Fruit fly (Drosophila melanogaster) whole organism, embryonic: ENCODE measurements around the gene HHEX.

ENCODE experiments used
- B-H1 ChIP-seq: fragments of 200-800 bp; sonication (Bioruptor generic); IDR thresholded peaks from 3 replicates; pipeline ENCODE4 v1.3.6; 2022; ENCODE audit warnings: missing biosample characterization, missing genetic modification characterization
- B-H2 ChIP-seq: fragments of 200-800 bp; sonication (Bioruptor generic); optimal IDR thresholded peaks from 2 replicates; lab custom pipeline; 2018; ENCODE audit warnings: missing biosample characterization, mild to moderate bottlenecking, missing genetic modification characterization
- CG10654 ChIP-seq: fragments of 200-800 bp; sonication (Bioruptor generic); optimal IDR thresholded peaks from 2 replicates; lab custom pipeline; 2016; ENCODE audit warnings: missing biosample characterization, missing genetic modification characterization
- CG10979 ChIP-seq: fragments of 200-800 bp; sonication (Bioruptor generic); optimal IDR thresholded peaks from 2 replicates; lab custom pipeline; 2018; ENCODE audit warnings: missing biosample characterization, mild to moderate bottlenecking, missing genetic modification characterization, moderate library complexity
- CG12104 ChIP-seq: fragments of 200-800 bp; sonication (Bioruptor generic); optimal IDR thresholded peaks from 3 replicates; lab custom pipeline; 2016; ENCODE audit warnings: missing biosample characterization, missing genetic modification characterization
- CG12659 ChIP-seq: fragments of 200-800 bp; sonication (Bioruptor generic); optimal IDR thresholded peaks from 3 replicates; lab custom pipeline; 2017; ENCODE audit warnings: mild to moderate bottlenecking, missing biosample characterization, missing genetic modification reagents, missing genetic modification characterization
- CG13287 ChIP-seq: fragments of 200-800 bp; sonication (Bioruptor generic); IDR thresholded peaks from 2 replicates; pipeline ENCODE4 v1.3.6; 2022; ENCODE audit warnings: missing biosample characterization, missing genetic modification characterization; ENCODE audit not compliant: partially characterized antibody
- CG16815 ChIP-seq: fragments of 200-800 bp; sonication (Bioruptor generic); optimal IDR thresholded peaks from 3 replicates; lab custom pipeline; 2017; ENCODE audit warnings: missing biosample characterization, mild to moderate bottlenecking, missing genetic modification characterization
- CG17359 ChIP-seq: fragments of 200-800 bp; sonication (Bioruptor generic); optimal IDR thresholded peaks from 3 replicates; lab custom pipeline; 2018; ENCODE audit warnings: missing biosample characterization, mild to moderate bottlenecking, missing genetic modification characterization, moderate library complexity
- CG17361 ChIP-seq: fragments of 200-800 bp; sonication (Bioruptor generic); IDR thresholded peaks from 3 replicates; pipeline ENCODE4 v1.3.6; 2022; ENCODE audit warnings: missing biosample characterization, missing genetic modification characterization
- CG18619 ChIP-seq: fragments of 200-800 bp; sonication (Bioruptor generic); optimal IDR thresholded peaks from 3 replicates; lab custom pipeline; 2017; ENCODE audit warnings: missing biosample characterization, mild to moderate bottlenecking, missing genetic modification characterization
- CG2678 ChIP-seq: fragments of 200-800 bp; sonication (Bioruptor generic); optimal IDR thresholded peaks from 3 replicates; lab custom pipeline; 2019; ENCODE audit warnings: missing biosample characterization, mild to moderate bottlenecking, missing genetic modification characterization, moderate library complexity
- CG2889 ChIP-seq: fragments of 200-800 bp; sonication (Bioruptor generic); IDR thresholded peaks from 3 replicates; pipeline ENCODE4 v1.3.6; 2022; ENCODE audit warnings: missing biosample characterization, missing genetic modification characterization
- CG3407 ChIP-seq: fragments of 200-800 bp; sonication (Bioruptor generic); optimal IDR thresholded peaks from 2 replicates; lab custom pipeline; 2018; ENCODE audit warnings: missing biosample characterization, mild to moderate bottlenecking, missing genetic modification characterization
- CG34224 ChIP-seq: fragments of 200-800 bp; sonication (Bioruptor generic); IDR thresholded peaks from 3 replicates; pipeline ENCODE4 v1.3.6; 2022; ENCODE audit warnings: missing biosample characterization, missing genetic modification characterization; ENCODE audit not compliant: partially characterized antibody
- CG3847 ChIP-seq: fragments of 200-800 bp; sonication (Bioruptor generic); IDR thresholded peaks from 2 replicates; pipeline ENCODE4 v1.3.6; 2022; ENCODE audit warnings: missing biosample characterization, missing genetic modification characterization
- CG3995 ChIP-seq: fragments of 200-800 bp; sonication (Bioruptor generic); optimal IDR thresholded peaks from 3 replicates; lab custom pipeline; 2016; ENCODE audit warnings: missing biosample characterization, missing genetic modification characterization
- CG5953 ChIP-seq: fragments of 200-800 bp; sonication (Bioruptor generic); IDR thresholded peaks from 2 replicates; pipeline ENCODE4 v1.3.6; 2022; ENCODE audit warnings: missing biosample characterization, missing genetic modification characterization
- CG6654 ChIP-seq: fragments of 200-800 bp; sonication (Bioruptor generic); optimal IDR thresholded peaks from 2 replicates; lab custom pipeline; 2017; ENCODE audit warnings: missing biosample characterization, mild to moderate bottlenecking, missing genetic modification characterization
- CG7271 ChIP-seq: fragments of 200-800 bp; sonication (Bioruptor generic); optimal IDR thresholded peaks from 2 replicates; lab custom pipeline; 2018; ENCODE audit warnings: missing biosample characterization, mild to moderate bottlenecking, missing genetic modification characterization, moderate library complexity
- CG8359 ChIP-seq: fragments of 200-800 bp; sonication (Bioruptor generic); optimal IDR thresholded peaks from 2 replicates; lab custom pipeline; 2017; ENCODE audit warnings: missing biosample characterization, mild to moderate bottlenecking, missing genetic modification characterization, borderline replicate concordance
- CG8765 ChIP-seq: fragments of 200-800 bp; sonication (Bioruptor generic); IDR thresholded peaks from 2 replicates; pipeline ENCODE4 v1.3.6; 2022; ENCODE audit warnings: missing biosample characterization, missing genetic modification characterization
- CG9437 ChIP-seq: fragments of 200-800 bp; sonication (Bioruptor generic); optimal IDR thresholded peaks from 2 replicates; lab custom pipeline; 2018; ENCODE audit warnings: missing biosample characterization, mild to moderate bottlenecking, missing genetic modification characterization
- CTCF ChIP-seq: fragments of 200-800 bp; sonication (Bioruptor generic); optimal IDR thresholded peaks from 2 replicates; lab custom pipeline; 2017; ENCODE audit warnings: missing biosample characterization, mild to moderate bottlenecking, missing genetic modification characterization, moderate library complexity
- Ets97D ChIP-seq: fragments of 200-800 bp; sonication (Bioruptor generic); optimal IDR thresholded peaks from 3 replicates; lab custom pipeline; 2016; ENCODE audit warnings: missing biosample characterization, missing genetic modification characterization
- HLH4C ChIP-seq: fragments of 200-800 bp; sonication (Bioruptor generic); IDR thresholded peaks from 3 replicates; pipeline ENCODE4 v1.3.6; 2022; ENCODE audit warnings: missing biosample characterization, missing genetic modification characterization; ENCODE audit not compliant: partially characterized antibody
- NFAT ChIP-seq: fragments of 200-800 bp; sonication (Bioruptor generic); IDR thresholded peaks from 2 replicates; pipeline ENCODE4 v1.3.6; 2022; ENCODE audit warnings: missing biosample characterization, missing genetic modification characterization
- Sox100B ChIP-seq: fragments of 200-800 bp; sonication (Bioruptor generic); optimal IDR thresholded peaks from 3 replicates; lab custom pipeline; 2018; ENCODE audit warnings: missing biosample characterization, mild to moderate bottlenecking, missing genetic modification characterization
- Sry-δ ChIP-seq: fragments of 200-800 bp; sonication (Bioruptor generic); optimal IDR thresholded peaks from 2 replicates; lab custom pipeline; 2016; ENCODE audit warnings: missing biosample characterization, missing genetic modification characterization
- amos ChIP-seq: fragments of 200-800 bp; sonication (Bioruptor generic); IDR thresholded peaks from 2 replicates; pipeline ENCODE4 v1.3.6; 2022; ENCODE audit warnings: missing biosample characterization, missing genetic modification characterization; ENCODE audit not compliant: partially characterized antibody
- ase ChIP-seq: fragments of 200-800 bp; sonication (Bioruptor generic); IDR thresholded peaks from 3 replicates; pipeline ENCODE4 v1.3.6; 2022; ENCODE audit warnings: missing biosample characterization, missing genetic modification characterization
- bab2 ChIP-seq: fragments of 200-800 bp; sonication (Bioruptor generic); optimal IDR thresholded peaks from 2 replicates; lab custom pipeline; 2016; ENCODE audit warnings: missing biosample characterization, missing genetic modification characterization
- bbx ChIP-seq: fragments of 200-800 bp; sonication (Bioruptor generic); IDR thresholded peaks from 2 replicates; pipeline ENCODE4 v1.3.6; 2022; ENCODE audit warnings: missing biosample characterization, missing genetic modification characterization; ENCODE audit not compliant: partially characterized antibody
- chif ChIP-seq, 2 experiments: fragments of 200-800 bp; sonication (Bioruptor generic); optimal IDR thresholded peaks; 3 replicates each; lab custom pipeline; 2016; ENCODE audit warnings: missing biosample characterization in 2 of 2, missing genetic modification characterization in 2 of 2
- eyg ChIP-seq: fragments of 200-800 bp; sonication (Bioruptor generic); optimal IDR thresholded peaks from 3 replicates; lab custom pipeline; 2016; ENCODE audit warnings: missing biosample characterization, missing genetic modification characterization
- fd3F ChIP-seq: fragments of 200-800 bp; sonication (Bioruptor generic); optimal IDR thresholded peaks from 2 replicates; lab custom pipeline; 2018; ENCODE audit warnings: missing biosample characterization, mild to moderate bottlenecking, missing genetic modification characterization, moderate library complexity
- fru ChIP-seq: fragments of >200 bp; optimal IDR thresholded peaks from 2 replicates; lab custom pipeline; 2017
- ftz-f1 ChIP-seq: fragments of 200-800 bp; sonication (Bioruptor generic); optimal IDR thresholded peaks from 2 replicates; lab custom pipeline; 2016; ENCODE audit warnings: missing biosample characterization, missing genetic modification characterization
- ham ChIP-seq: fragments of 200-800 bp; sonication (Bioruptor generic); IDR thresholded peaks from 2 replicates; pipeline ENCODE4 v1.3.6; 2022; ENCODE audit warnings: missing biosample characterization, missing genetic modification characterization
- jumu ChIP-seq: fragments of 200-800 bp; sonication (Bioruptor generic); optimal IDR thresholded peaks from 3 replicates; lab custom pipeline; 2016; ENCODE audit warnings: missing biosample characterization, missing genetic modification characterization
- lilli ChIP-seq: fragments of 200-800 bp; sonication (Bioruptor generic); optimal IDR thresholded peaks from 3 replicates; lab custom pipeline; 2016; ENCODE audit warnings: missing biosample characterization, missing genetic modification characterization
- luna ChIP-seq: fragments of 200-800 bp; sonication (Bioruptor generic); optimal IDR thresholded peaks from 2 replicates; lab custom pipeline; 2016; ENCODE audit warnings: missing biosample characterization, missing genetic modification characterization
- org-1 ChIP-seq: fragments of 200-800 bp; sonication (Bioruptor generic); optimal IDR thresholded peaks from 2 replicates; lab custom pipeline; 2017; ENCODE audit warnings: missing biosample characterization, missing genetic modification characterization
- phol ChIP-seq: fragments of 200-800 bp; sonication (Bioruptor generic); optimal IDR thresholded peaks from 3 replicates; lab custom pipeline; 2018; ENCODE audit warnings: missing biosample characterization, mild to moderate bottlenecking, missing genetic modification characterization, moderate library complexity
- pum ChIP-seq: fragments of 200-800 bp; sonication (Bioruptor generic); optimal IDR thresholded peaks from 2 replicates; lab custom pipeline; 2016; ENCODE audit warnings: missing biosample characterization, missing genetic modification characterization
- run ChIP-seq: fragments of 200-800 bp; sonication (Bioruptor generic); optimal IDR thresholded peaks from 3 replicates; lab custom pipeline; 2018; ENCODE audit warnings: missing biosample characterization, mild to moderate bottlenecking, missing genetic modification characterization
- so ChIP-seq: fragments of 200-800 bp; sonication (Bioruptor generic); IDR thresholded peaks from 3 replicates; pipeline ENCODE4 v1.3.6; 2022; ENCODE audit warnings: missing biosample characterization, missing genetic modification characterization
- sqz ChIP-seq: fragments of 200-800 bp; sonication (Bioruptor generic); optimal IDR thresholded peaks from 3 replicates; lab custom pipeline; 2018; ENCODE audit warnings: missing biosample characterization, mild to moderate bottlenecking, missing genetic modification characterization
- tll ChIP-seq, 2 experiments: fragments of 200-800 bp in 1 of 2; fragments of >200 bp in 1 of 2; sonication (Bioruptor generic) in 1 of 2; optimal IDR thresholded peaks; 2 replicates each; lab custom pipeline; 2017 to 2019; ENCODE audit warnings: missing biosample characterization in 2 of 2, missing genetic modification characterization in 2 of 2, mild to moderate bottlenecking in 1 of 2, moderate library complexity in 1 of 2
- twi ChIP-seq: fragments of 200-800 bp; optimal IDR thresholded peaks from 2 replicates; lab custom pipeline; 2019; ENCODE audit warnings: missing biosample characterization, mild to moderate bottlenecking, missing genetic modification characterization, moderate library complexity
- tx ChIP-seq: fragments of 200-800 bp; sonication (Bioruptor generic); optimal IDR thresholded peaks from 2 replicates; lab custom pipeline; 2016; ENCODE audit warnings: missing biosample characterization, missing genetic modification characterization

HHEX gene

DNA sequence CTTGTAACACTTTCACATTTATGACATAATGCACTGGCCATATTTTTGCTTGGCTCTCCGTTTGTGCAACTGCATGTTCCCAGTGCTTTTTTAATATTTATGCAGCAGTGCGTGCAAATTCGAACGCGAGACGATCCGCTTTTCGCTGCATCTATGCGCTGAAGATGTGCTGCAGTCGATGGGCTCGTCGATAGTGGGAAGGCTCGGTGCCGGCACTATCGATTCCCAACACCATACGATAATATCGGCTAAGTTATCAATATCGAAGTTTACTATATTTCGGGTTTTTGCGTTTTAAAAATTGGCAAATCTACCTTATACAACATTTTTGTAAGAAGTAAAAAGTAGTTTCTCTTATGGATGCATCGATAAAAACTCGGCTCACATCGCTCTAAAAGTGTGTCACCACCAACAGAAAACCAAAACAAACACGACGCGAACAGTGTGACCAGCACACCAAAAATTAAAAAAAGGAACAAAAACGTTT is 16.9 kb upstream of the HHEX start, which contains the start of gene RhoGAP93B (continued):
- TF ChIP-seq B-H2 (GFP tag; lab: Kevin White, UChicago): peak; percentile 84
- peak; percentile 82 for TF ChIP-seq B-H1
- no peak for TF ChIP-seq fru
- peak; percentile 64 for TF ChIP-seq ftz-f1 (GFP tag; lab: Kevin White, UChicago)
- TF ChIP-seq tll (GFP tag; optimal IDR thresholded peaks at IDR 0.05; lab: Kevin White, UChicago): peak in 1 of 2 experiments; percentile 29
- peak; percentile 73 to 76 for TF ChIP-seq chif (GFP tag; optimal IDR thresholded peaks at IDR 0.05; lab: Kevin White, UChicago)
- peak; percentile 40 for TF ChIP-seq run (tag; lab: Kevin White, UChicago)
- TF ChIP-seq CG34224 (GFP tag; lab: Robert Waterston, UW): peak; percentile 100
- TF ChIP-seq CG17361: peak; percentile 84
- peak; percentile 100 for TF ChIP-seq HLH4C (GFP tag; lab: Robert Waterston, UW)
- peak; percentile 91 for TF ChIP-seq lilli (GFP tag; lab: Kevin White, UChicago)
- peak; percentile 74; the same call in 2 of the 3 replicates for TF ChIP-seq CG2889 (GFP tag; lab: Robert Waterston, UW)
- TF ChIP-seq bab2: peak; percentile 94
- peak; percentile 84 for TF ChIP-seq pum (GFP tag; lab: Kevin White, UChicago)
- TF ChIP-seq CG16815 (GFP tag; lab: Kevin White, UChicago): peak; percentile 71
- peak; percentile 94 for TF ChIP-seq CG8765
- peak; percentile 53 for TF ChIP-seq luna (GFP tag; lab: Kevin White, UChicago)
- TF ChIP-seq ase (GFP tag; lab: Robert Waterston, UW): peak; percentile 90
- peak; percentile 100 for TF ChIP-seq CG13287 (GFP tag; lab: Robert Waterston, UW)
- peak; percentile 54 for TF ChIP-seq twi (tag; lab: Kevin White, UChicago)
- peak; percentile 37 for TF ChIP-seq CG9437
- TF ChIP-seq CG6654 (GFP tag; lab: Kevin White, UChicago): peak; percentile 32
- peak; percentile 69 for TF ChIP-seq CG12104 (GFP tag; lab: Kevin White, UChicago)
- TF ChIP-seq CG2678 (tag; lab: Kevin White, UChicago): no peak
- peak; percentile 71 for TF ChIP-seq CG10979 (tag; lab: Kevin White, UChicago)
- TF ChIP-seq Sox100B (GFP tag; lab: Kevin White, UChicago): no peak
- TF ChIP-seq CG3995: peak; percentile 51
- TF ChIP-seq so (GFP tag; lab: Robert Waterston, UW): peak; percentile 94
- TF ChIP-seq CG3847 (GFP tag; lab: Robert Waterston, UW): peak; percentile 92
- TF ChIP-seq tx (GFP tag; lab: Kevin White, UChicago): peak; percentile 90
- TF ChIP-seq org-1 (GFP tag; lab: Kevin White, UChicago): no peak
- TF ChIP-seq sqz: no peak
- TF ChIP-seq CG5953 (GFP tag; lab: Robert Waterston, UW): peak; percentile 84
- TF ChIP-seq CG3407 (GFP tag; lab: Kevin White, UChicago): no peak
- TF ChIP-seq CG10654 (GFP tag; lab: Kevin White, UChicago): peak; percentile 82
- TF ChIP-seq CG12659 (GFP tag; lab: Kevin White, UChicago): peak; percentile 92
- peak; percentile 45 for TF ChIP-seq fd3F (GFP tag; lab: Kevin White, UChicago)
- TF ChIP-seq CG8359 (GFP tag; lab: Kevin White, UChicago): no peak
- no peak for TF ChIP-seq ham (GFP tag; lab: Robert Waterston, UW)
- peak; percentile 87 for TF ChIP-seq phol (tag; lab: Kevin White, UChicago)
- peak; percentile 78 for TF ChIP-seq eyg (GFP tag; lab: Kevin White, UChicago)
- peak; percentile 86 for TF ChIP-seq CG17359 (tag; lab: Kevin White, UChicago)
- peak; percentile 92 for TF ChIP-seq jumu (GFP tag; lab: Kevin White, UChicago)
- peak; percentile 100 for TF ChIP-seq bbx (GFP tag; lab: Robert Waterston, UW)
- TF ChIP-seq CTCF (GFP tag; lab: Kevin White, UChicago): peak; percentile 44
- TF ChIP-seq NFAT (GFP tag; lab: Robert Waterston, UW): peak; percentile 94
- peak; percentile 84 for TF ChIP-seq CG7271 (tag; lab: Kevin White, UChicago)
- TF ChIP-seq amos (GFP tag; lab: Robert Waterston, UW): peak; percentile 100
- peak; percentile 92 for TF ChIP-seq Ets97D (GFP tag; lab: Kevin White, UChicago)
- peak; percentile 100 for TF ChIP-seq Sry-δ
- peak; percentile 58 for TF ChIP-seq CG18619 (GFP tag; lab: Kevin White, UChicago)
